Fruit fly (Drosophila melanogaster) whole organism, embryonic: ENCODE measurements around the gene Ac76E.

ENCODE experiments used
- Atf6 ChIP-seq: fragments of 200-800 bp; sonication (Bioruptor generic); IDR thresholded peaks from 2 replicates; pipeline ENCODE4 v1.3.6; 2022; ENCODE audit warnings: missing biosample characterization, missing genetic modification characterization
- Bdp1 ChIP-seq: fragments of 200-800 bp; sonication (Bioruptor generic); optimal IDR thresholded peaks from 3 replicates; lab custom pipeline; 2016; ENCODE audit warnings: missing biosample characterization, missing genetic modification characterization
- CG10979 ChIP-seq: fragments of 200-800 bp; sonication (Bioruptor generic); optimal IDR thresholded peaks from 2 replicates; lab custom pipeline; 2018; ENCODE audit warnings: missing biosample characterization, mild to moderate bottlenecking, missing genetic modification characterization, moderate library complexity
- CG11504 ChIP-seq: fragments of 200-800 bp; sonication (Bioruptor generic); optimal IDR thresholded peaks from 3 replicates; lab custom pipeline; 2019; ENCODE audit warnings: missing biosample characterization, mild to moderate bottlenecking, missing genetic modification characterization, moderate library complexity
- CG12104 ChIP-seq: fragments of 200-800 bp; sonication (Bioruptor generic); optimal IDR thresholded peaks from 3 replicates; lab custom pipeline; 2016; ENCODE audit warnings: missing biosample characterization, missing genetic modification characterization
- CG12659 ChIP-seq: fragments of 200-800 bp; sonication (Bioruptor generic); optimal IDR thresholded peaks from 3 replicates; lab custom pipeline; 2017; ENCODE audit warnings: mild to moderate bottlenecking, missing biosample characterization, missing genetic modification reagents, missing genetic modification characterization
- CG12744 ChIP-seq: fragments of 200-800 bp; sonication (Bioruptor generic); optimal IDR thresholded peaks from 2 replicates; lab custom pipeline; 2016; ENCODE audit warnings: missing biosample characterization, missing genetic modification characterization
- CG13287 ChIP-seq: fragments of 200-800 bp; sonication (Bioruptor generic); IDR thresholded peaks from 2 replicates; pipeline ENCODE4 v1.3.6; 2022; ENCODE audit warnings: missing biosample characterization, missing genetic modification characterization; ENCODE audit not compliant: partially characterized antibody
- CG15696 ChIP-seq: fragments of 200-800 bp; sonication (Bioruptor generic); optimal IDR thresholded peaks from 2 replicates; lab custom pipeline; 2019; ENCODE audit warnings: missing biosample characterization, mild to moderate bottlenecking, missing genetic modification characterization, moderate library complexity
- CG1603 ChIP-seq: fragments of 200-800 bp; sonication (Bioruptor generic); optimal IDR thresholded peaks from 2 replicates; lab custom pipeline; 2019; ENCODE audit warnings: missing biosample characterization, mild to moderate bottlenecking, missing genetic modification characterization, moderate library complexity
- CG17359 ChIP-seq: fragments of 200-800 bp; sonication (Bioruptor generic); optimal IDR thresholded peaks from 3 replicates; lab custom pipeline; 2018; ENCODE audit warnings: missing biosample characterization, mild to moderate bottlenecking, missing genetic modification characterization, moderate library complexity
- CG2129 ChIP-seq: fragments of 200-800 bp; sonication (Bioruptor generic); IDR thresholded peaks from 2 replicates; pipeline ENCODE4 v1.3.6; 2022; ENCODE audit warnings: missing biosample characterization, missing genetic modification characterization; ENCODE audit not compliant: partially characterized antibody
- CG30020 ChIP-seq: fragments of 200-800 bp; optimal IDR thresholded peaks from 2 replicates; lab custom pipeline; 2019; ENCODE audit warnings: missing biosample characterization, mild to moderate bottlenecking, missing genetic modification characterization, moderate library complexity
- CG4424 ChIP-seq: fragments of 200-800 bp; sonication (Bioruptor generic); optimal IDR thresholded peaks from 3 replicates; lab custom pipeline; 2016; ENCODE audit warnings: missing biosample characterization, missing genetic modification characterization
- CG4707 ChIP-seq: fragments of 200-800 bp; sonication (Bioruptor generic); optimal IDR thresholded peaks from 2 replicates; lab custom pipeline; 2018; ENCODE audit warnings: missing biosample characterization, mild to moderate bottlenecking, missing genetic modification characterization, moderate library complexity
- CG6254 ChIP-seq: fragments of 200-800 bp; sonication (Bioruptor generic); optimal IDR thresholded peaks from 3 replicates; lab custom pipeline; 2017; ENCODE audit warnings: mild to moderate bottlenecking, missing biosample characterization, missing genetic modification reagents, missing genetic modification characterization
- CoRest ChIP-seq: fragments of 200-800 bp; sonication (Bioruptor generic); optimal IDR thresholded peaks from 3 replicates; lab custom pipeline; 2018; ENCODE audit warnings: missing biosample characterization, mild to moderate bottlenecking, missing genetic modification characterization, moderate library complexity
- D19A ChIP-seq: fragments of 200-800 bp; optimal IDR thresholded peaks from 3 replicates; lab custom pipeline; 2019; ENCODE audit warnings: missing biosample characterization, mild to moderate bottlenecking, missing genetic modification characterization, moderate library complexity
- Drgx ChIP-seq: fragments of 200-800 bp; sonication (Bioruptor generic); IDR thresholded peaks from 2 replicates; pipeline ENCODE4 v1.3.6; 2022; ENCODE audit warnings: missing biosample characterization, missing genetic modification characterization
- Eip74EF ChIP-seq, 2 experiments: fragments of 200-800 bp in 1 of 2; fragments of >200 bp in 1 of 2; sonication (Bioruptor generic) in 1 of 2; optimal IDR thresholded peaks; 2 replicates each; lab custom pipeline; 2017 to 2019; ENCODE audit warnings: missing biosample characterization in 2 of 2, missing genetic modification characterization in 2 of 2, mild to moderate bottlenecking in 1 of 2, moderate library complexity in 1 of 2
- Kr ChIP-seq: fragments of 200-800 bp; sonication (Bioruptor generic); optimal IDR thresholded peaks from 2 replicates; lab custom pipeline; 2017; ENCODE audit warnings: missing biosample characterization, mild to moderate bottlenecking, missing genetic modification characterization
- Oaz ChIP-seq: fragments of 200-800 bp; sonication (Bioruptor generic); IDR thresholded peaks from 2 replicates; pipeline ENCODE4 v1.3.6; 2022; ENCODE audit warnings: missing biosample characterization, missing genetic modification characterization
- Optix ChIP-seq: fragments of 200-800 bp; sonication (Bioruptor generic); IDR thresholded peaks from 3 replicates; pipeline ENCODE4 v1.3.6; 2022; ENCODE audit warnings: missing biosample characterization, missing genetic modification characterization
- TFAM ChIP-seq: fragments of 200-800 bp; sonication (Bioruptor generic); optimal IDR thresholded peaks from 2 replicates; lab custom pipeline; 2017; ENCODE audit warnings: missing biosample characterization, missing genetic modification characterization, inconsistent platforms
- ac ChIP-seq: fragments of 200-800 bp; sonication (Bioruptor generic); optimal IDR thresholded peaks from 3 replicates; lab custom pipeline; 2017; ENCODE audit warnings: missing biosample characterization, mild to moderate bottlenecking, missing genetic modification characterization
- btn ChIP-seq: fragments of 200-800 bp; sonication (Bioruptor generic); optimal IDR thresholded peaks from 2 replicates; lab custom pipeline; 2016; ENCODE audit warnings: missing biosample characterization, missing genetic modification characterization
- en ChIP-seq: fragments of 200-800 bp; sonication (Bioruptor generic); optimal IDR thresholded peaks from 2 replicates; lab custom pipeline; 2016; ENCODE audit warnings: missing biosample characterization, missing genetic modification characterization
- gfzf ChIP-seq: fragments of 200-800 bp; sonication (Bioruptor generic); optimal IDR thresholded peaks from 2 replicates; lab custom pipeline; 2016; ENCODE audit warnings: missing biosample characterization, mild to moderate bottlenecking, missing genetic modification characterization, moderate library complexity
- grn ChIP-seq: fragments of 200-800 bp; sonication (Bioruptor generic); optimal IDR thresholded peaks from 3 replicates; lab custom pipeline; 2017; ENCODE audit warnings: missing biosample characterization, missing genetic modification characterization
- hb ChIP-seq: fragments of 200-800 bp; sonication (Bioruptor generic); IDR thresholded peaks from 3 replicates; pipeline ENCODE4 v1.3.6; 2022; ENCODE audit warnings: missing biosample characterization, missing genetic modification characterization; ENCODE audit not compliant: partially characterized antibody
- insv ChIP-seq, 2 experiments: fragments of 200-800 bp; sonication (Bioruptor generic); optimal IDR thresholded peaks; 3 replicates each; lab custom pipeline; 2016 to 2018; ENCODE audit warnings: missing biosample characterization in 2 of 2, missing genetic modification characterization in 2 of 2
- jumu ChIP-seq: fragments of 200-800 bp; sonication (Bioruptor generic); optimal IDR thresholded peaks from 3 replicates; lab custom pipeline; 2016; ENCODE audit warnings: missing biosample characterization, missing genetic modification characterization
- lov ChIP-seq, 2 experiments: fragments of 200-800 bp in 1 of 2; fragments of >200 bp in 1 of 2; sonication (Bioruptor generic) in 1 of 2; IDR thresholded peaks in 1 of 2; optimal IDR thresholded peaks in 1 of 2; 2 replicates in 1 of 2; 3 replicates in 1 of 2; pipeline versions ENCODE4 v1.3.6 to Lab custom; 2017 to 2022; ENCODE audit warnings: missing biosample characterization in 1 of 2, missing genetic modification characterization in 1 of 2
- nerfin-1 ChIP-seq: fragments of 200-800 bp; sonication (Bioruptor generic); optimal IDR thresholded peaks from 3 replicates; lab custom pipeline; 2019; ENCODE audit warnings: missing biosample characterization, mild to moderate bottlenecking, missing genetic modification characterization, moderate library complexity
- nmo ChIP-seq: fragments of 200-800 bp; sonication (Bioruptor generic); optimal IDR thresholded peaks from 2 replicates; lab custom pipeline; 2018; ENCODE audit warnings: missing biosample characterization, mild to moderate bottlenecking, missing genetic modification characterization, moderate library complexity
- onecut ChIP-seq: fragments of 200-800 bp; sonication (Bioruptor generic); IDR thresholded peaks from 2 replicates; pipeline ENCODE4 v1.3.6; 2022; ENCODE audit warnings: missing biosample characterization, missing genetic modification characterization
- pros ChIP-seq: fragments of 200-800 bp; sonication (Bioruptor generic); optimal IDR thresholded peaks from 3 replicates; lab custom pipeline; 2019; ENCODE audit warnings: missing biosample characterization, mild to moderate bottlenecking, missing genetic modification characterization, moderate library complexity
- row ChIP-seq: fragments of 200-800 bp; sonication (Bioruptor generic); IDR thresholded peaks from 3 replicates; pipeline ENCODE4 v1.3.6; 2022; ENCODE audit warnings: missing biosample characterization, missing genetic modification characterization
- sens ChIP-seq: fragments of 200-800 bp; sonication (Bioruptor generic); peaks from one replicate; lab custom pipeline; 2016; ENCODE audit warnings: missing biosample characterization, missing genetic modification characterization
- stwl ChIP-seq: fragments of 200-800 bp; sonication (Bioruptor generic); optimal IDR thresholded peaks from 3 replicates; lab custom pipeline; 2018; ENCODE audit warnings: missing biosample characterization, mild to moderate bottlenecking, missing genetic modification characterization, moderate library complexity
- tap ChIP-seq: fragments of 200-800 bp; optimal IDR thresholded peaks from 3 replicates; lab custom pipeline; 2019; ENCODE audit warnings: missing biosample characterization, mild to moderate bottlenecking, missing genetic modification characterization, moderate library complexity
- tio ChIP-seq: fragments of 200-800 bp; sonication (Bioruptor generic); optimal IDR thresholded peaks from 2 replicates; lab custom pipeline; 2017; ENCODE audit warnings: missing biosample characterization, missing genetic modification characterization, inconsistent platforms
- toy ChIP-seq: fragments of 200-800 bp; sonication (Bioruptor generic); IDR thresholded peaks from 2 replicates; pipeline ENCODE4 v1.3.6; 2022; ENCODE audit warnings: missing biosample characterization, missing genetic modification characterization
- unc-4 ChIP-seq: fragments of 200-800 bp; sonication (Bioruptor generic); IDR thresholded peaks from 2 replicates; pipeline ENCODE4 v1.3.6; 2022; ENCODE audit warnings: missing biosample characterization, missing genetic modification characterization; ENCODE audit not compliant: partially characterized antibody
- unpg ChIP-seq: fragments of 200-800 bp; sonication (Bioruptor generic); optimal IDR thresholded peaks from 3 replicates; lab custom pipeline; 2018; ENCODE audit warnings: missing biosample characterization, mild to moderate bottlenecking, missing genetic modification characterization, moderate library complexity
- wor ChIP-seq: fragments of 200-800 bp; sonication (Bioruptor generic); IDR thresholded peaks from 2 replicates; pipeline ENCODE4 v1.3.6; 2022; ENCODE audit warnings: missing biosample characterization, missing genetic modification characterization

Gene Ac76E

DNA sequence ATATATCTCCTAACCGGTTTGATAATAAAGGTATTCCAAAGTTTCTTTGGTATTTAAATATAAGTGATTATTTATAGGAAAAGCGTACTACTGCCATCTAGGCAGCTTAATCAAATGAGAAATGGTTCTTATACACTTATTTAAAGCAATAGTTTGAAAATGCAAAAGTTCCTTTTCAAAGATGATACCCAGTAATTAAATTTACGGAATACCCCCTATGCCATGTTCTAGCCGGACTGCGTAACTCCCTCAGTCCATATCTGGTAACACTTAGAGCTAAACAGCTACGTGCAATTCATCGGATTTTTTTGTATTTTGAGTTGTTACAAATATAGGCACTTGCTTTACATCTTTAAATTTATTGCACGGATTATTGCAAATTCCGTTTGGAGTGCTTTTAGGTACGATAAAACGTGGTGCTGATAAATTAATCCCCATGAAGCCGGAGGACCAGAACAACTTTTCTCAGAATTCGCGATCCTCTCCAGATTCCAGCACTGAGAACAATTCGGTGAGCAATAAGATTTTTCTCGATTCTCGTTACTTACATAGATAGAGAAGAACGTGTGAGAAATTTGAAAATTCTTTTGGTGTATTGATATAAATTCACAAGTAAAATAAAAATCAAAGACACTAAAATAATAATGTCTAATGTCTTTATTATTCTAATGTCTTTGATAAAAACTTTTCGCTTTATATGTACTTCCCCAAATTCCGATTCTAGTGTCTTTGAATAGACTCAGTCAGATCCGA, 63.6 kb downstream of the Ac76E start, which contains the start of gene CG7668 (continued):
- TF ChIP-seq toy (GFP tag; lab: Robert Waterston, UW) = no peak; the same call in 1 of the 2 replicates
- TF ChIP-seq tap = peak; percentile 91
- TF ChIP-seq btn = peak; percentile 68
- TF ChIP-seq wor (GFP tag; lab: Robert Waterston, UW) = peak; percentile 59
- peak; percentile 90 for TF ChIP-seq nmo
- no peak for TF ChIP-seq Kr (GFP tag; lab: Kevin White, UChicago)
- peak; percentile 84; the same call in 1 of the 2 replicates for TF ChIP-seq Oaz (GFP tag; lab: Robert Waterston, UW)
- TF ChIP-seq, all 482 proteins: peak for 391

DNA sequence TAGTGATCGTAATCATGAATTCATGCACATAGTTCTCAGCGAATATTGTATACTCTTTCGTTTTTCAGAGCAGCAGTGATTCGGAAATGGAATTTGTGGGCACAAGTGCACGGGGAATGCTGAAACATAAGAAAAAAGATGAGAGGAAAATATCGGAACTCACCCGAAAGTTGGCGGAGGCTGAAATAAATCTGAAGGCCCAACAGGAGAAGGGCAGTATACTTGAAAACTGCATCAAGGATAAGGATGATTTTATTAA, 64.1 kb downstream of the Ac76E start:
- TF ChIP-seq TFAM (GFP tag; lab: Kevin White, UChicago) (no peak), D19A (tag; lab: Kevin White, UChicago) (peak; percentile 97), lov (optimal IDR thresholded peaks at IDR 0.05; lab: Kevin White, UChicago) (no peak), lov (GFP tag; IDR thresholded peaks at IDR 0.05; lab: Robert Waterston, UW) (0 out of 3 replicates have a peak, but pooled peaks have one; percentile 36), grn (peak; percentile 47), CG10979 (tag; lab: Kevin White, UChicago) (no peak), CG1603 (tag; lab: Kevin White, UChicago) (peak; percentile 5), Drgx (GFP tag; lab: Robert Waterston, UW) (peak; percentile 3; the same call in 1 of the 2 replicates), Optix (no peak), row (GFP tag; lab: Robert Waterston, UW) (peak; percentile 40; the same call in 1 of the 3 replicates), CG4707 (GFP tag; lab: Kevin White, UChicago) (no peak), CG17359 (no peak), Bdp1 (no peak)

DNA sequence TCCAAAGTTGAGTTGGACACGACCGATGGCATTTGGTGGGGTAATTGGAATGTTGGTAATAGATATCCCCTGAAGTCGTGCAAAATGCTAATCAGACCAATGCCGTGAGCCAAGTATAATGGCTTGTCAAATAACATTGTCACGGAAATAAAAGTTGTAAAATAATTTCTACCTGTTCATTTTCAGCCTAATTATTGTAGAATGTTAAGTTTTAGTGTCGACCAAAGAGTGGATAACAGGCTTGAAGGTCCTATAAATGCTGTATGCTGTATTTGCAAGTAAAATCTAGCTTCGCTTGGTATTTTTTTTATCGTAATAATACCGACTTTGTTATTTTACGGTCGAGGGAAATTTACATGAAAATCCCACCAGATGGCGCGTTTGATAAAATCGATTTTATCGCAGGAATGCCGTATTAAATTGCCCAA, 65.4 kb downstream of the Ac76E start:
- TF ChIP-seq CG13287 (GFP tag; lab: Robert Waterston, UW) = peak; percentile 22; the same call in 1 of the 2 replicates
- peak; percentile 93 for TF ChIP-seq onecut (GFP tag; lab: Robert Waterston, UW)
- no peak for TF ChIP-seq pros (GFP tag; lab: Kevin White, UChicago)
- no peak for TF ChIP-seq CG2129 (GFP tag; lab: Robert Waterston, UW)
- TF ChIP-seq en (GFP tag; lab: Kevin White, UChicago) = no peak
- TF ChIP-seq CG12744 (GFP tag; lab: Kevin White, UChicago) = no peak
- TF ChIP-seq CG12104 (GFP tag; lab: Kevin White, UChicago) = no peak
- no peak for TF ChIP-seq hb (GFP tag; lab: Robert Waterston, UW)
- TF ChIP-seq CG30020 = peak; percentile 28
- no peak for TF ChIP-seq tio (GFP tag; lab: Kevin White, UChicago)
- peak; percentile 41 for TF ChIP-seq CG12659 (GFP tag; lab: Kevin White, UChicago)
- TF ChIP-seq sens (GFP tag; lab: Kevin White, UChicago) = peak; percentile 69
- TF ChIP-seq CG15696 = peak; percentile 30
- no peak for TF ChIP-seq CG11504 (tag; lab: Kevin White, UChicago)
- TF ChIP-seq CoRest (tag; lab: Kevin White, UChicago) = peak; percentile 36
- peak; percentile 55; the same call in 1 of the 2 replicates for TF ChIP-seq unc-4
- TF ChIP-seq CG4424 = no peak
- peak; percentile 57 for TF ChIP-seq CG6254 (GFP tag; lab: Kevin White, UChicago)
- TF ChIP-seq insv (GFP tag; optimal IDR thresholded peaks at IDR 0.05; lab: Kevin White, UChicago) = peak; percentile 88 to 100
- TF ChIP-seq Eip74EF (GFP tag; optimal IDR thresholded peaks at IDR 0.05; lab: Kevin White, UChicago) = peak in 1 of 2 experiments; percentile 4
- peak; percentile 46 for TF ChIP-seq CG10979 (tag; lab: Kevin White, UChicago)
- no peak for TF ChIP-seq jumu (GFP tag; lab: Kevin White, UChicago)
- TF ChIP-seq Kr (GFP tag; lab: Kevin White, UChicago) = no peak
- TF ChIP-seq stwl (tag; lab: Kevin White, UChicago) = peak; percentile 44
- TF ChIP-seq Atf6 (GFP tag; lab: Robert Waterston, UW) = no peak
- peak; percentile 74 for TF ChIP-seq nerfin-1
- TF ChIP-seq unpg = peak; percentile 20
- no peak for TF ChIP-seq ac (GFP tag; lab: Kevin White, UChicago)
- peak; percentile 25 for TF ChIP-seq gfzf (GFP tag; lab: Kevin White, UChicago)
